Worm (Caenorhabditis elegans): ENCODE measurements around the gene rps-2.

DNA sequence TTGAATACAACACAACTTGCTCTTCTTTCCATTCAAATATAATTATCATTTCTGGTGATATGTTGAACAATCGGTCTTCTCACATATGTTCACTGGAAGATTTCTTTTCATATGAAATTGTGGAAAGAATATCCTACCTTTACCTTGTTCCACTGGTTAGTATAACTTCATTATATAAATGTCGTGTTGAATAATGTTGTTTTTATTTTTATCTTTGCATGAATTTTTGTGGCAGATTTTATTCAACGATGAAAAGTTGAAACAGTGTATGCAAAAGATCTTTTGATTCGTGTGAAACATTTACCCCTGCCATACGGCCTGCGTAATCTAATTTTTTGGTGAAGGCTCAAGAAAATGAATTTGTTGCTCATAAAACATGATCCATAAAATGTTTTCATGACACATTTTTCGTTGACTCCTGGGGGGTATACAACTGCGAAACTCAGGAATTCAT lies 35.7 kb upstream of the rps-2 start:
- TF ChIP-seq tbx-37 (GFP tag; conservative IDR thresholded peaks at IDR 0.05) = no peak
- TF ChIP-seq pes-1 (GFP tag; IDR thresholded peaks at IDR 0.05) = no peak
- no peak for TF ChIP-seq flt-1 (GFP tag; IDR thresholded peaks at IDR 0.05)
- TF ChIP-seq ama-1 (optimal IDR thresholded peaks at IDR 0.05) = no peak
- TF ChIP-seq ceh-13 (GFP tag; optimal IDR thresholded peaks at IDR 0.05) = no peak
- no peak for TF ChIP-seq tbx-11 (GFP tag; IDR thresholded peaks at IDR 0.05)
- no peak for TF ChIP-seq ceh-36 (tag; optimal IDR thresholded peaks at IDR 0.05)
- no peak for TF ChIP-seq tra-4 (tag; optimal IDR thresholded peaks at IDR 0.05)
- no peak for TF ChIP-seq scrt-1 (GFP tag; IDR thresholded peaks at IDR 0.05)
- no peak for TF ChIP-seq aly-1 (tag; optimal IDR thresholded peaks at IDR 0.05)
- TF ChIP-seq hmg-4 (GFP tag; optimal IDR thresholded peaks at IDR 0.05) = no peak

Data from whole organism, early embryonic.